Worm (Caenorhabditis elegans) whole organism, L1 larva: ENCODE results near the gene mam-1.

Source experiments
- efl-1 ChIP-seq, 4 experiments: fragments of 150-350 bp; optimal IDR thresholded peaks in 3 of 4; peaks in 1 of 4; 1 replicate in 1 of 4; 2 replicates in 3 of 4; lab custom pipeline; 2014; ENCODE audit warnings: missing biosample characterization in 2 of 4, missing genetic modification characterization in 2 of 4, missing genetic modification reagents in 2 of 4
- irx-1 ChIP-seq: sonication (generic microtip); optimal IDR thresholded peaks from 2 replicates; lab custom pipeline; 2016; ENCODE audit warnings: missing genetic modification characterization, missing compliant biosample characterization
- mep-1 ChIP-seq: fragments of 150-350 bp; optimal IDR thresholded peaks from 2 replicates; lab custom pipeline; 2014; ENCODE audit warnings: missing biosample characterization, missing genetic modification characterization
- nhr-47 ChIP-seq: sonication (generic microtip); optimal IDR thresholded peaks from 2 replicates; lab custom pipeline; 2016; ENCODE audit warnings: mild to moderate bottlenecking, missing genetic modification characterization, moderate library complexity, missing compliant biosample characterization
- nhr-71 ChIP-seq: sonication (generic microtip); optimal IDR thresholded peaks from 2 replicates; lab custom pipeline; 2016; ENCODE audit warnings: mild to moderate bottlenecking, missing genetic modification characterization, moderate library complexity, missing compliant biosample characterization
- skn-1 ChIP-seq: fragments of 150-350 bp; optimal IDR thresholded peaks from 2 replicates; lab custom pipeline; 2014; ENCODE audit warnings: missing biosample characterization, missing genetic modification characterization

mam-1 gene

DNA sequence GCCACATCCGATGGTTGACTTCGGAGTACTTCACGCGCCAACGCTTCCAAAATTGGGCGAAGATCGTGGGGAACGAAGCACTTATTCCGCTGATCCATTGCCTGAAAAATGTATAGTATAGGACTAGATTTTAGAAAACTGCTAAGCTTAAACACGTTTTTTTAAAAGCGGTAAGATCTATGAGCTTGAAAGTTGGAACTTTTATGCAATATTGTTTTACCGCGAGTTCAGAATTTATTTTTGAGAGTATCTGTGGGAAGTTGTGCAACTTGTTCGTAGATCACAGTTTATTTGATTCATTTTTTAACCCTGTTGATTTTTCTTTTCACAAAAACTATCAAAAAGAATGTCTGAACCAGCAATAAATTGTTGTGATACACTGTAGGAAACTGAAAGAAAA is 46.8 kb downstream of the mam-1 start, which contains the start of gene F39H12.3:
Gene F39H12.3, minus strand, starts transcription at position 101 of the 400 bp plus-strand sequence.
- TF ChIP-seq nhr-71 (tag; lab: Kevin White, UChicago), result no peak
- TF ChIP-seq nhr-47 (tag; lab: Kevin White, UChicago), result no peak
- TF ChIP-seq skn-1 (tag; lab: Kevin White, UChicago), result no peak
- TF ChIP-seq irx-1, result no peak
- TF ChIP-seq, all 84 proteins: peak for 0

ce11 chrX:834478-834877 is 53.7 kb downstream of the mam-1 start, which contains the start of gene F39H12.1:
Gene F39H12.1, plus strand, starts transcription at chrX:834778.
- no peak for TF ChIP-seq efl-1 (optimal IDR thresholded peaks at IDR 0.05; lab: Kevin White, UChicago)
- TF ChIP-seq efl-1 (GFP tag; optimal IDR thresholded peaks at IDR 0.05 in 1 of 2; lab: Kevin White, UChicago), result peak in 1 of 2 experiments; percentile 63
- no peak for TF ChIP-seq mep-1 (tag; lab: Kevin White, UChicago)
- TF ChIP-seq, all 84 proteins: peak for 1
